ENCODE assay signal across 2 fruit fly cellular contexts in the genomic region with DNA sequence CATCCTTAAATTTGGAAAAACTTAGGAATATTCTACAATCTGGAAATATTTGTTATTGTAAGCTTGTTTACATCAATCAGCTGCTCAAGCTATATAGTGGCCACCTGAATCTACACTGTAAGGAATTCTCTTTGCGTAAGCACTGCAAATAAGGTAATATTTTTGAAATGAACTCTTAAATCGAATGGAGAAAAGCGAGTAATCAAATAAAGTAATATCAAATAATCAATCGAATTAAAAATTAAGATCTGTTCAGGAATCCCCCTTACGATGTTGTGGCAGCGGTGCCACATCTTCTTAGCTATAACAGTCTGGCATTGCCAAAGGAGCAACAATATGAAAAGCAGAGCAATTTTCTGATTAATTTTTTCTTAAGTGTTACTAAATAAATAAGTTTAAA.
A peak's percentile ranks its signal among the peaks of the same experiment; 100 is the strongest.
TF ChIP-seq lines count a peak whose summit lies in the region.

A gene (minus strand): TSS at position 160 of the 400 bp plus-strand sequence.
A gene (plus strand): TSS at position 303 of the 400 bp plus-strand sequence.

TF ChIP-seq in whole organism, embryonic, 481 proteins besides CTCF, POLR2A, EP300 and RAD21 (continued from another document and continues in another):
- TF ChIP-seq CG12942 (GFP tag; optimal IDR thresholded peaks at IDR 0.05; lab: Kevin White, UChicago) (peak; percentile 99), D (optimal IDR thresholded peaks at IDR 0.05; lab: Kevin White, UChicago) (no peak), D (GFP tag; optimal IDR thresholded peaks at IDR 0.05; lab: Kevin White, UChicago) (peak; percentile 96), CG8290 (GFP tag; optimal IDR thresholded peaks at IDR 0.05; lab: Kevin White, UChicago) (peak; percentile 95), CG8290 (tag; optimal IDR thresholded peaks at IDR 0.05; lab: Kevin White, UChicago) (peak; percentile 83 to 100), slp2 (GFP tag; optimal IDR thresholded peaks at IDR 0.05; lab: Kevin White, UChicago) (peak; percentile 98), disco-r (GFP tag; optimal IDR thresholded peaks at IDR 0.05; lab: Kevin White, UChicago) (peak; percentile 98), luna (GFP tag; optimal IDR thresholded peaks at IDR 0.05; lab: Kevin White, UChicago) (peak; percentile 97), CG8359 (GFP tag; optimal IDR thresholded peaks at IDR 0.05; lab: Kevin White, UChicago; ENCODE audit: borderline replicate concordance) (peak; percentile 84), Dref (GFP tag; IDR thresholded peaks at IDR 0.05; lab: Robert Waterston, UW) (peak; percentile 54), CG10274 (GFP tag; optimal IDR thresholded peaks at IDR 0.05; lab: Kevin White, UChicago) (peak; percentile 87), CG15696 (tag; optimal IDR thresholded peaks at IDR 0.05; lab: Kevin White, UChicago) (peak; percentile 92), Sox102F (GFP tag; optimal IDR thresholded peaks at IDR 0.05; lab: Kevin White, UChicago) (peak; percentile 99), CG12769 (tag; optimal IDR thresholded peaks at IDR 0.05; lab: Kevin White, UChicago) (peak; percentile 100), H2.0 (GFP tag; IDR thresholded peaks at IDR 0.05; lab: Robert Waterston, UW) (peak; percentile 99), Lhr (GFP tag; optimal IDR thresholded peaks at IDR 0.05; lab: Kevin White, UChicago) (peak; percentile 94), ATbp (GFP tag; optimal IDR thresholded peaks at IDR 0.05; lab: Kevin White, UChicago) (peak; percentile 97), eyg (GFP tag; optimal IDR thresholded peaks at IDR 0.05; lab: Kevin White, UChicago) (peak; percentile 96), inv (GFP tag; IDR thresholded peaks at IDR 0.05; lab: Robert Waterston, UW; ENCODE audit: partially characterized antibody) (no peak), CG32767 (GFP tag; IDR thresholded peaks at IDR 0.05; lab: Robert Waterston, UW) (peak; percentile 98), dan (GFP tag; IDR thresholded peaks at IDR 0.05; lab: Robert Waterston, UW) (peak; percentile 92), fd96Cb (tag; optimal IDR thresholded peaks at IDR 0.05; lab: Kevin White, UChicago) (peak; percentile 99), pan (optimal IDR thresholded peaks at IDR 0.05; lab: Kevin White, UChicago) (no peak), pan (GFP tag; optimal IDR thresholded peaks at IDR 0.05 in 1 of 2, IDR thresholded peaks at IDR 0.05 in 1 of 2) (peak in 1 of 2 experiments; percentile 100), en (GFP tag; optimal IDR thresholded peaks at IDR 0.05; lab: Kevin White, UChicago) (peak; percentile 98), mam (GFP tag; optimal IDR thresholded peaks at IDR 0.05; lab: Kevin White, UChicago) (peak; percentile 99), vfl (GFP tag; optimal IDR thresholded peaks at IDR 0.05; lab: Kevin White, UChicago) (peak; percentile 99), Hand (GFP tag; optimal IDR thresholded peaks at IDR 0.05; lab: Kevin White, UChicago) (peak; percentile 91), Sin3A (optimal IDR thresholded peaks at IDR 0.05; lab: Kevin White, UChicago) (no peak), chinmo (GFP tag; IDR thresholded peaks at IDR 0.05; lab: Robert Waterston, UW; ENCODE audit: partially characterized antibody) (no peak), CG2116 (GFP tag; optimal IDR thresholded peaks at IDR 0.05; lab: Kevin White, UChicago) (peak; percentile 90), CG4707 (GFP tag; optimal IDR thresholded peaks at IDR 0.05; lab: Kevin White, UChicago) (peak; percentile 94), CG33213 (GFP tag; optimal IDR thresholded peaks at IDR 0.05; lab: Kevin White, UChicago) (peak; percentile 99), twi (tag; optimal IDR thresholded peaks at IDR 0.05; lab: Kevin White, UChicago) (peak; percentile 94), Ada2b (GFP tag; IDR thresholded peaks at IDR 0.05; lab: Robert Waterston, UW) (peak; percentile 99), NK7.1 (GFP tag; optimal IDR thresholded peaks at IDR 0.05; lab: Kevin White, UChicago) (peak; percentile 96), ranshi (GFP tag; IDR thresholded peaks at IDR 0.05; lab: Robert Waterston, UW) (peak; percentile 99), Atf3 (GFP tag; optimal IDR thresholded peaks at IDR 0.05; lab: Kevin White, UChicago) (peak; percentile 98), PHDP (tag; optimal IDR thresholded peaks at IDR 0.05; lab: Kevin White, UChicago) (peak; percentile 98), Dbx (GFP tag; IDR thresholded peaks at IDR 0.05; lab: Robert Waterston, UW) (peak; percentile 99), hkb (optimal IDR thresholded peaks at IDR 0.05; lab: Kevin White, UChicago) (no peak), hkb (GFP tag; IDR thresholded peaks at IDR 0.05; lab: Robert Waterston, UW) (peak; percentile 99), CG13894 (tag; optimal IDR thresholded peaks at IDR 0.05; lab: Kevin White, UChicago) (peak; percentile 96), CG1647 (GFP tag; optimal IDR thresholded peaks at IDR 0.05; lab: Kevin White, UChicago) (peak; percentile 99), CG1233 (GFP tag; optimal IDR thresholded peaks at IDR 0.05; lab: Kevin White, UChicago) (peak; percentile 99), Antp (GFP tag; optimal IDR thresholded peaks at IDR 0.05; lab: Kevin White, UChicago) (peak; percentile 98), Atf6 (GFP tag; IDR thresholded peaks at IDR 0.05; lab: Robert Waterston, UW) (peak; percentile 99), bab2 (GFP tag; optimal IDR thresholded peaks at IDR 0.05; lab: Kevin White, UChicago) (peak; percentile 99), Sry-β (GFP tag; optimal IDR thresholded peaks at IDR 0.05; lab: Kevin White, UChicago) (peak; percentile 68), insv (GFP tag; optimal IDR thresholded peaks at IDR 0.05; lab: Kevin White, UChicago) (peak; percentile 23 to 65), fru (optimal IDR thresholded peaks at IDR 0.05; lab: Kevin White, UChicago) (no peak), CG11696 (GFP tag; IDR thresholded peaks at IDR 0.05; lab: Robert Waterston, UW) (peak; percentile 97), slou (GFP tag; optimal IDR thresholded peaks at IDR 0.05; lab: Kevin White, UChicago) (peak; percentile 97), tup (GFP tag; optimal IDR thresholded peaks at IDR 0.05; lab: Kevin White, UChicago) (peak; percentile 99), abd-A (tag; optimal IDR thresholded peaks at IDR 0.05; lab: Kevin White, UChicago) (no peak), Nf-YC (tag; optimal IDR thresholded peaks at IDR 0.05; lab: Kevin White, UChicago) (peak; percentile 84), h (optimal IDR thresholded peaks at IDR 0.05; lab: Kevin White, UChicago) (no peak), CG9609 (GFP tag; optimal IDR thresholded peaks at IDR 0.05; lab: Kevin White, UChicago) (peak; percentile 99), ham (GFP tag; IDR thresholded peaks at IDR 0.05; lab: Robert Waterston, UW) (peak; percentile 96), repo (GFP tag; optimal IDR thresholded peaks at IDR 0.05; lab: Kevin White, UChicago) (peak; percentile 98), bbx (GFP tag; IDR thresholded peaks at IDR 0.05; lab: Robert Waterston, UW; ENCODE audit: partially characterized antibody) (no peak), Dip3 (GFP tag; optimal IDR thresholded peaks at IDR 0.05; lab: Kevin White, UChicago) (peak; percentile 99), CG11695 (GFP tag; IDR thresholded peaks at IDR 0.05; lab: Robert Waterston, UW) (peak; percentile 98)

TF ChIP-seq in whole organism, prepupa, 60 proteins besides CTCF, POLR2A, EP300 and RAD21 (continued from another document):
- TF ChIP-seq CG6163 (GFP tag; IDR thresholded peaks at IDR 0.05; lab: Robert Waterston, UW): peak; percentile 100
- peak; percentile 99 for TF ChIP-seq Lpt (GFP tag; optimal IDR thresholded peaks at IDR 0.05; lab: Kevin White, UChicago)
- TF ChIP-seq dac (GFP tag; optimal IDR thresholded peaks at IDR 0.05; lab: Kevin White, UChicago): peak; percentile 98
- TF ChIP-seq CG32006 (GFP tag; optimal IDR thresholded peaks at IDR 0.05; lab: Kevin White, UChicago): peak; percentile 99
- TF ChIP-seq CG3919 (GFP tag; optimal IDR thresholded peaks at IDR 0.05; lab: Kevin White, UChicago): peak; percentile 99
- TF ChIP-seq fkh (GFP tag; optimal IDR thresholded peaks at IDR 0.05; lab: Kevin White, UChicago): peak; percentile 95
- peak; percentile 98 for TF ChIP-seq achi (GFP tag; optimal IDR thresholded peaks at IDR 0.05; lab: Kevin White, UChicago)
- peak; percentile 97 for TF ChIP-seq Sox102F (GFP tag; optimal IDR thresholded peaks at IDR 0.05; lab: Kevin White, UChicago)
- TF ChIP-seq Gug (GFP tag; IDR thresholded peaks at IDR 0.05; lab: Robert Waterston, UW): peak; percentile 99
- TF ChIP-seq CG6792 (GFP tag; optimal IDR thresholded peaks at IDR 0.05; lab: Kevin White, UChicago): peak; percentile 98
- peak; percentile 95 for TF ChIP-seq spab (GFP tag; optimal IDR thresholded peaks at IDR 0.05; lab: Kevin White, UChicago)
